Worm (Caenorhabditis elegans) whole organism, L4 larva: ENCODE results near the gene C24H10.2.

Experiments used
- aha-1 ChIP-seq: fragments of 150-350 bp; peaks from one replicate; lab custom pipeline; 2014; ENCODE audit warnings: missing biosample characterization, missing genetic modification characterization
- ceh-82 ChIP-seq: sonication (generic microtip); optimal IDR thresholded peaks from 2 replicates; lab custom pipeline; 2017; ENCODE audit warnings: missing biosample characterization, missing genetic modification characterization
- lir-3 ChIP-seq: sonication (generic microtip); optimal IDR thresholded peaks from 2 replicates; lab custom pipeline; 2016; ENCODE audit warnings: mild to moderate bottlenecking, missing genetic modification characterization, missing compliant biosample characterization
- nhr-111 ChIP-seq: fragments of 200-800 bp; sonication (Bioruptor generic); optimal IDR thresholded peaks from 2 replicates; lab custom pipeline; 2018; ENCODE audit warnings: mild to moderate bottlenecking, missing genetic modification characterization, missing compliant biosample characterization

- TF ChIP-seq lir-3 (tag; lab: Kevin White, UChicago) (no peak), ceh-82 (tag; lab: Kevin White, UChicago) (no peak), nhr-111 (GFP tag; lab: Kevin White, UChicago) (no peak), aha-1 (no peak)
Measured at ce11 chrX:5027923-5028592, 36.3 kb upstream of the C24H10.2 start.
